Worm (Caenorhabditis elegans): ENCODE results near the gene szy-4.

ce11 chrII:6178743-6179129 lies 19.8 kb upstream of the szy-4 start:
- TF ChIP-seq tbx-11 (GFP tag; IDR thresholded peaks at IDR 0.05) (no peak), scrt-1 (GFP tag; IDR thresholded peaks at IDR 0.05) (no peak), ama-1 (optimal IDR thresholded peaks at IDR 0.05) (no peak), ets-7 (tag; optimal IDR thresholded peaks at IDR 0.05) (no peak), tra-4 (tag; optimal IDR thresholded peaks at IDR 0.05) (no peak), tbx-37 (GFP tag; conservative IDR thresholded peaks at IDR 0.05) (no peak), flt-1 (GFP tag; IDR thresholded peaks at IDR 0.05) (no peak), hnd-1 (tag; optimal IDR thresholded peaks at IDR 0.05) (no peak), hmg-4 (GFP tag; optimal IDR thresholded peaks at IDR 0.05) (no peak)

Measured in whole organism, early embryonic.